Worm (Caenorhabditis elegans): Measurements from ENCODE around the gene F36H5.9.
"Not testable (repeated sequence)": the region's sequence is repeated elsewhere in the genome, so short reads cannot be mapped to it uniquely, and the experiment has no call there.

- TF ChIP-seq ztf-4 (tag; optimal IDR thresholded peaks at IDR 0.05); skn-1 (tag; optimal IDR thresholded peaks at IDR 0.05); nhr-76 (tag; optimal IDR thresholded peaks at IDR 0.05); blmp-1 (tag; optimal IDR thresholded peaks at IDR 0.05); snpc-4 (tag; optimal IDR thresholded peaks at IDR 0.05); alr-1 (tag; optimal IDR thresholded peaks at IDR 0.05; ENCODE audit: borderline replicate concordance); nhr-19 (GFP tag; conservative IDR thresholded peaks at IDR 0.05); nhr-20 (tag; optimal IDR thresholded peaks at IDR 0.05); mef-2 (tag; optimal IDR thresholded peaks at IDR 0.05); pqm-1 (tag; optimal IDR thresholded peaks at IDR 0.05); sox-4 (tag; optimal IDR thresholded peaks at IDR 0.05); fkh-10 (GFP tag; optimal IDR thresholded peaks at IDR 0.05); jun-1 (tag; optimal IDR thresholded peaks at IDR 0.05); mep-1 (tag; optimal IDR thresholded peaks at IDR 0.05): not testable (repeated sequence)
Observed at ce11 chrII:1775234-1775633, 22.3 kb upstream of the F36H5.9 start, which contains the start of gene F36H5.14.

Measured in whole organism, L1 larva.